Fruit fly (Drosophila melanogaster): ENCODE data around the gene eIF2A.

DNA sequence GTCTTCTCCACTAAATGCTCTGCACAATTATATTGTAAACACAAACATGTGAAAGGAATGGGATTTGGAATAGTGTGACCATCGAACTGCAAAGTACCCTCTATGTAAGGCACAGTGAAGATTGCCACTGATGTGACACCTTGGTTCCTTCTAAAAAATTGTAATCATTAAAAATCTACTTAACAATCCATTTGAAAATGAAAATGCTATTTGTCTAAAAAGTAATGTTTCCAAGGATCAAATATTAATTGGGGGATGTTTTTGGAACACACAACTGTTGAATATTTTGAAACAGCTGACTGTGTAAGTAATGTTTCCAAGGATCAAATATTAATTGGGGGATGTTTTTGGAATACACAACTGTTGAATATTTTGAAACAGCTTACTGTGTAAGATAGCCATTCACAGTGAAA, 3.6 kb downstream of the eIF2A start, which contains the start of gene CG32448:
- TF ChIP-seq Ets98B (GFP tag; IDR thresholded peaks at IDR 0.05), result peak; percentile 60
- TF ChIP-seq Pif1B (GFP tag; optimal IDR thresholded peaks at IDR 0.05), result no peak
- TF ChIP-seq CG12605 (GFP tag; IDR thresholded peaks at IDR 0.05), result peak; percentile 65
- TF ChIP-seq CG9948 (tag; optimal IDR thresholded peaks at IDR 0.05), result peak; percentile 9
- no peak for TF ChIP-seq EcR (GFP tag; optimal IDR thresholded peaks at IDR 0.05)

Measured in whole organism, pupa.